Worm (Caenorhabditis elegans): ENCODE measurements around the gene C08A9.10.
A peak's percentile ranks its signal among the peaks of the same experiment; 100 is the strongest.

Gene C08A9.10

DNA sequence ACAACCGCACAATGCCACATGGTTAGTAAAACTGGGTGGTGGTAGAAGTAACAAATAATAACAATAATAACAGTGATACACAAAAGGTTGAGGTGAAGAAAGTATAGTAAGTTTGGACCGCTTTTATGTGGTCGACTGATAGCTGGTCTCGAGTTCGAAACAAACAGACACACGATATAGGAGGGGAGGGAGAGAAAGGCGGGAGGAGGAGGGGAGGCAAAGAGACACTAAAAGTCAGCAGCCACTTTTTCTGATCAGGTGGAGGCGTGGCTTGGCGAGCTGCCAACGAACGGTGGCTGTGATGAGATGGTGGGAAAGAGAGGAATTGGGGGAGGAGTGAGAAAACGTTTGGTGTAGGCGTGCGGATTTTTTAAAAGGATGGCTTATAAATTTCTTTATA is 22.6 kb upstream of the C08A9.10 start (continued):
- TF ChIP-seq daf-12 (tag; optimal IDR thresholded peaks at IDR 0.05) (no peak), daf-16 (GFP tag; optimal IDR thresholded peaks at IDR 0.05) (no peak), daf-16 (tag; optimal IDR thresholded peaks at IDR 0.05) (no peak), R02D3.7 (tag; optimal IDR thresholded peaks at IDR 0.05) (no peak), ceh-82 (tag; optimal IDR thresholded peaks at IDR 0.05) (no peak), ces-1 (GFP tag; optimal IDR thresholded peaks at IDR 0.05) (no peak), F44E2.7 (GFP tag; IDR thresholded peaks at IDR 0.05) (no peak), cey-2 (tag; optimal IDR thresholded peaks at IDR 0.05; ENCODE audit: borderline replicate concordance, insufficient read depth) (no peak), snpc-4 (tag; optimal IDR thresholded peaks at IDR 0.05) (no peak), lsy-2 (tag; optimal IDR thresholded peaks at IDR 0.05) (peak in 1 of 2 experiments; percentile 7), ceh-28 (tag; optimal IDR thresholded peaks at IDR 0.05) (no peak), lin-39 (tag; optimal IDR thresholded peaks at IDR 0.05) (no peak), ZK546.5 (tag; optimal IDR thresholded peaks at IDR 0.05) (no peak), mep-1 (tag; optimal IDR thresholded peaks at IDR 0.05) (peak; percentile 14), Y48G9A.11 (GFP tag; IDR thresholded peaks at IDR 0.05) (no peak), unc-130 (GFP tag; optimal IDR thresholded peaks at IDR 0.05) (no peak), Y75B8A.6 (GFP tag; IDR thresholded peaks at IDR 0.05) (no peak), mxl-3 (GFP tag; optimal IDR thresholded peaks at IDR 0.05) (peak; percentile 28), lin-15B (tag; optimal IDR thresholded peaks at IDR 0.05) (no peak), ceh-62 (tag; optimal IDR thresholded peaks at IDR 0.05) (no peak), nhr-48 (tag; optimal IDR thresholded peaks at IDR 0.05) (no peak), mxl-2 (GFP tag; conservative IDR thresholded peaks at IDR 0.05) (no peak), F49E8.2 (tag; optimal IDR thresholded peaks at IDR 0.05; ENCODE audit: borderline replicate concordance) (no peak), lin-1 (GFP tag; IDR thresholded peaks at IDR 0.05) (no peak), nhr-102 (tag; optimal IDR thresholded peaks at IDR 0.05) (no peak), nhr-10 (tag; optimal IDR thresholded peaks at IDR 0.05) (no peak), tra-1 (GFP tag; IDR thresholded peaks at IDR 0.05) (no peak), egl-43 (GFP tag; IDR thresholded peaks at IDR 0.05) (no peak), php-3 (GFP tag; IDR thresholded peaks at IDR 0.05) (0 out of 2 replicates have a peak, but pooled peaks have one; percentile 35), dmd-9 (GFP tag; IDR thresholded peaks at IDR 0.05) (no peak), skn-1 (tag; optimal IDR thresholded peaks at IDR 0.05) (no peak), daf-8 (GFP tag; IDR thresholded peaks at IDR 0.05) (no peak), madf-5 (GFP tag; IDR thresholded peaks at IDR 0.05) (no peak), ceh-44 (GFP tag; IDR thresholded peaks at IDR 0.05) (no peak), gei-8 (GFP tag; optimal IDR thresholded peaks at IDR 0.05) (no peak), D1046.2 (GFP tag; IDR thresholded peaks at IDR 0.05) (no peak), T20F7.1 (GFP tag; optimal IDR thresholded peaks at IDR 0.05) (no peak), vab-7 (GFP tag; IDR thresholded peaks at IDR 0.05) (no peak), ceh-20 (GFP tag; IDR thresholded peaks at IDR 0.05) (0 out of 2 replicates have a peak, but pooled peaks have one; percentile 11), pha-4 (GFP tag; IDR thresholded peaks at IDR 0.05) (no peak), pha-4 (tag; optimal IDR thresholded peaks at IDR 0.05) (no peak), ztf-11 (tag; optimal IDR thresholded peaks at IDR 0.05) (no peak), lin-38 (GFP tag; IDR thresholded peaks at IDR 0.05) (no peak), daf-19 (GFP tag; conservative IDR thresholded peaks at IDR 0.05) (no peak), F37D6.2 (tag; optimal IDR thresholded peaks at IDR 0.05) (no peak), duxl-1 (tag; optimal IDR thresholded peaks at IDR 0.05; ENCODE audit: poor library complexity) (no peak), ctbp-1 (GFP tag; IDR thresholded peaks at IDR 0.05) (no peak), fos-1 (tag; optimal IDR thresholded peaks at IDR 0.05) (no peak), lin-13 (GFP tag; optimal IDR thresholded peaks at IDR 0.05) (no peak), nhr-77 (tag; optimal IDR thresholded peaks at IDR 0.05) (no peak)

All from whole organism, L4 larva.